Fruit fly (Drosophila melanogaster) S2 (cell line): ENCODE data around the gene Gem3.

ENCODE experiments used
- CG8478 ChIP-seq: fragments of >200 bp; optimal IDR thresholded peaks from 2 replicates; lab custom pipeline; 2018
- CTCF ChIP-seq, 2 experiments: fragments of >200 bp; optimal IDR thresholded peaks; 2 replicates each; lab custom pipeline; 2018

The Gem3 gene

DNA sequence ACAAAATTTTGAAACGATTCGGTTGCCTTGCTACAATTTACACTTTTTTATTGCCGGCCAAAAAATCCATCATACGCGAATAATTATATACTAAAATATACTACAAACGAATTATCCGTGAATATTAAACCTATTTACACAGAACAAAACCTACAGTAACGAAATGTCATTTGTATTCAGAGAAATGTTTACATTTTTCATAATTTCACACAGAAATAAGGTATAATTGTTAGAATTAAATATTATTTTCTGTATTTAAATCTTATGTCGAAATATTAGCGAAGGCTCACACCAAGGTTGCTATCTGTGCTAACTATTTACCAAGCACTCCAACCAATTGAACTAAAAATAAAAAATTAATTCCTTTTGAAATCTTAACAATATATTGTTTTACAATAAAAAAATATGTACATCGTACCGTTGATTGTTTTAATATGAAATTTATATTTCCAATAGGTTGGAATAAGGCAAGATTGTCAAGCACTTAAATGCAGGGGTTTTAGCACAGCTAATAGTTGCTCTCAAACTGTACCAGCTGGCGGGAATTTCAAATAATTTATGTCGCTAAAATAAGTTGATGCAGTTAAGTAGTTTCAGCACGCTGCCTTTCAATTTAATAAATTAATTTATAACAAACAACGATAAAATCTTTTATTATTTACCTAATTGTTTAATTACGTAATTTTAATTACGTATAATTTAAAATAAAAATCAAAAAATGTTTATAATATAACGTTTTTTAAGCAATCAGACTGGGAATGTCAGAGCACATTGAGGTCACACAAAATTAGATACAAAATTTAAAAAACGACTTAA is at the start of gene Gem3, which contains the start of gene CG32061:
Gene Gem3, minus strand, starts transcription at position 51 of the 816 bp plus-strand sequence.
Gene CG32061, plus strand, starts transcription at position 766 of the 816 bp plus-strand sequence.
- peak in 1 of 2 experiments; percentile 38 for TF ChIP-seq CTCF (optimal IDR thresholded peaks at IDR 0.05; lab: Kevin White, UChicago)
- no peak for TF ChIP-seq CG8478 (lab: Kevin White, UChicago)

DNA sequence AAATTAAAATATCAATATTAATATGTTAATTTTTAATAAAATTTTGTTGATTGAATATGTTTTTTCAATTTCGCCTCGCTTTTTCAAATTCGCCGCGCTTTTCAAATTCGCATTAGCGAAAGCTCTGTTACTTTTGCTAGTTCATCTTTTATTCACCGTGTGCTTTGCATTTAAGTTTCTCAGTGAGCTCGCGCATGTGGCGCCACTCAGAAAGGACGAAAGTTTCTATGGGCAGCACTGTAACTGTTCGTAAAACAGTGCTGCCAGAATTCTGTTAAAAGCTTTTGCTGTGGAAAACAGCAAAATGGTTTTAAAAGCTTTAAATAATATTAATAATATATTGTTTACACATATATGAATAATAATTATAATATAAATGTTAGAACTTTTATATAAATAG is 45.1 kb upstream of the Gem3 start:
- no peak for TF ChIP-seq CG8478 (lab: Kevin White, UChicago)
- TF ChIP-seq CTCF (optimal IDR thresholded peaks at IDR 0.05; lab: Kevin White, UChicago) = no peak

DNA sequence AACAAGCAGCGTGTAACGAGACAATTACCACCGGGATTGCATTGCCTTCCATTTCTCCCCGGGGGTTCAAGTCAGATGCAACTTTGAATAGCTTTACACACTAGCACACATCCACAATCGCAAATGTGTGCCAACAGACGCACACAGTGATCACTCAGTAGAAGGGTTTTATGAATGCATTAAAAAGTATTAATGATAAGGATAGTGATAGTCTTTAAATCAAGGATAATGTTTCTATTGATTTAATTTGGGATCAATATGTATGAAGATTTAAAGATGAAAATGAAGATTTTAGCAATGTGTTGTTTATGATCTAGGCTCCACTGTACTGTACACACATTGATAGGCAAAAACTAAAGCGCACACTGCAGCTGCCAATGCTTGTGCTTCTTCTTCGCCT is 41.7 kb upstream of the Gem3 start:
- TF ChIP-seq CG8478 (lab: Kevin White, UChicago) (no peak), CTCF (optimal IDR thresholded peaks at IDR 0.05; lab: Kevin White, UChicago) (no peak)

DNA sequence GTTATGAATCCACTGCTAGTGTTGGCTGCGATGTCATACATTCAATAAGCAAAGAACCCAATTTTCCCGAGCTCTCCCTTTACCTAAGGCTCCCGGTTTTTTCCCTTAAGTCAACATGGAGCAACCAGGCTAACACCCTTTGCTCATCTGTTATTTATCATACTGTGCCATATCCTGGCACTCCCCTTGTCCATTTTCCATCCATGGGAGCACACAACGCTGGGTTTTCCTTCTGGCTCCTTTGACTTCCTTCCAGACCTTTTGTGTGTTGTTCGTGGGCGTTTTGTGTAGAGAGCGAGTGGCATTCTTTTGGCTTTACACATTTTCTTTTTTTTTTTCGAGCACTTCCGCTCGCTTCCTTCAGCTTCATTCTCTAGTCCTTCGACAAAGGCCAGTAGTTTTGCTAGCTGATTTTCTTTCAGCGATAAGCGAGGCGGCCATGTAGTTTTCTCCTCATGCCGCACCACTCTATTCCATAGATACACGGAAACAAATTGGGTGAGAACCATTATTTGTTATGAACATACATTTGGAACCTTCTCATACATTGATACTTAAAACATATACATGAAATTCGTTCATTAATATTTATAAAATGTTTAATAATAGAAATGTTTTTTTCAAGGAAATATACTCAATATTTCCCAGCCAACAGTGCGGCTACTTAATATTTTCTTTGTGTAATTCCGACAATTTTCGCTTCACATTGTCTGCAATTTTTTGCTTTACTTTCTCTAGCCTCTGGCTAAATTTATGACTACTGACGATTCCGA is 33.2 kb upstream of the Gem3 start:
- TF ChIP-seq CG8478 (lab: Kevin White, UChicago) (no peak), CTCF (optimal IDR thresholded peaks at IDR 0.05; lab: Kevin White, UChicago) (no peak)

DNA sequence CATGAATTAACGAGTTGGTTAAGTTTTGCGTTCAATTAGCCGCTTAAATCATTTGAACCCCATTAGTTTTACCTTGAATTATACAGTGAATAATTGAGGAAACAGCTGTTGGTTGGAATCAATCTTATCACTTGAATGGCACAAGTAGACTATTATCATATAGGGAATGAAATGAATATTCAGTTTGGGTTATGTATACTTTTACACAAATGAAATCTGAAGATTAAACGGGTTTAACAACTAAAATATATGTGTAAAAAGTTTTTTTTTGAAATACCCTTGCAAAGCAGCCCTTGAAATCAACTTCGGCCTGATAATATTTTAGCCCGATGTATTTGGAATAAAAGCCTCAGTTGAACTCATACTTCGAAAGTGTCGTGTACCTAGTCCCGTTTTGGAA is 27.7 kb upstream of the Gem3 start, which contains the start of gene S-Lap4:
Gene S-Lap4, plus strand, starts transcription at position 301 of the 400 bp plus-strand sequence.
- TF ChIP-seq CTCF (optimal IDR thresholded peaks at IDR 0.05; lab: Kevin White, UChicago) (no peak), CG8478 (lab: Kevin White, UChicago) (no peak)

DNA sequence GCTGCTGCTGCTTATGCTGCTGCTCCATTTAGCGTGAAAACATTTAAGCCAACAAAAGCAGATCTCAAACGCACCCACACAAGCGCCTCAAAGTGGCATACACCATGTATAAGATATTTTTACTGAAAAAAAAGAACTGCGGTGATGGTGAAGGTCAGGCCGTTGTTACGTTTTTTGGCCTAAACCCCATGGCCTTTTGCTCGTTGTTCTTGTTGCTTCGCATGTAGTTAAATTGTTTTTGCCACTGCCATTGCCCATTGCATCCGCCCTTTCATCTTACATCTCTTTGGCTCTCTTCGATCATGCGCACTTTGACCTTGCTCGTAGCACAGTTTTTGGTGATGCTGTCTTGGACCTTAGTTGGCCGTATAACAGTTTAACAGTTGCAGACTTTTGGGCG is 22.6 kb upstream of the Gem3 start:
- no peak for TF ChIP-seq CG8478 (lab: Kevin White, UChicago)
- TF ChIP-seq CTCF (optimal IDR thresholded peaks at IDR 0.05; lab: Kevin White, UChicago) = no peak

DNA sequence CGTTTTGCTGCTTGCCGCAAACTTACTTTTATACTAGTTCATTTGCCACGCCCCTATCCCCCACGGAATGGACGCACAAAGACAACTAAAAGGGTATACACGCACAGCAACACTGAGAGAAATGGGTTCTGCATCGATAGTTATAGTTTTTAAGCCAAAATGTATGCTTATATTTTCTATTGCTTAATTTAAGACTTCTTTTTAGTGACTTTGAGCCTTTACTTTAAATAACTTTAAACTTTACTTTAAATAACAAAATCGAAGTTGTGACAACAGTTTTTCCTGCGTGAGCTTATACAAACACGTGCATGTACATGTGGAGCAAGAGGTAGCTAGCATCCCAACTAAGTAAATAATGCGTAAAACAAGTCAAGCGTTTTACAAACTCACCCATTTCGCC is 19.6 kb upstream of the Gem3 start:
- TF ChIP-seq CG8478 (lab: Kevin White, UChicago) (no peak), CTCF (optimal IDR thresholded peaks at IDR 0.05; lab: Kevin White, UChicago) (no peak)

DNA sequence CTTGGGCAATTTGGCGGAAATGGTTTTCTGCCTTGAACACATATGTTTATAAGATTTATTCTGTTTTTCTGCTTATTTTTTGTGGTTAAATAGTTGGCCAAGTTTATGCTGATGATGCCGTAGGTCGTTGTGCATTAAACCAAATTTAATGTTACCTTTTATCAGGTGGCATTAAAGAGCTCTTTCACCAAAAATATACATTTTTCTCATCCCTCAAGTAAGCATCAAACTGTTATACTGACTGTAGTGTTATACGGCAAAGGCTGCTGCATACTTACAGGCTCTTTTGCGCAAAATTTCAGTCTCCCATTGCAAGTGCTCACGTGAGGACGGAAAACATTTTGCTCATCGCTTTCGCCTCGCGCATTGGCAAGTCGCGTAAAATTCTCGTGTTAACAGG is 18.2 kb upstream of the Gem3 start, which contains the start of gene Rbfox1:
Gene Rbfox1, plus strand, starts transcription at position 301 of the 400 bp plus-strand sequence.
- TF ChIP-seq CTCF (optimal IDR thresholded peaks at IDR 0.05; lab: Kevin White, UChicago) = no peak
- no peak for TF ChIP-seq CG8478 (lab: Kevin White, UChicago)

DNA sequence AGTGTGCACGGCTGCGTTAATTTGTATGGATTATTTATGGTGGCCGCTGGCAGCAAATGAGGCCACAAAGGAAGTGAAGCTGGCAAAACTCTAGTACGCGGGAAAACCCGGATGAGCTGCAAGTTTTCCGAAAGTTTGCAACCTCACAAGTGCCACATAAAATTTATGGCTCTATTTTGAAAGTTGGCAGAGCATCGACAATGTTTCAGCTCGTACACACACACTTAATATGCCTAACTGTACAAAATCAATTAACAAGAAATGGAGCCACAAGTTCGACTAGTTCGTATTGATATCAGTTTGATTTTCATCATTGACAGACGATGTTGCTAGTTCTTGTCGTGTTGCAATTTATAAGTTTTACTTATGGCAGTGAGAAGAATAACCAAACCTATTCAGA is 15.3 kb upstream of the Gem3 start, which contains the start of gene CG46430:
Gene CG46430, plus strand, starts transcription at position 301 of the 400 bp plus-strand sequence.
- no peak for TF ChIP-seq CG8478 (lab: Kevin White, UChicago)
- no peak for TF ChIP-seq CTCF (optimal IDR thresholded peaks at IDR 0.05; lab: Kevin White, UChicago)

DNA sequence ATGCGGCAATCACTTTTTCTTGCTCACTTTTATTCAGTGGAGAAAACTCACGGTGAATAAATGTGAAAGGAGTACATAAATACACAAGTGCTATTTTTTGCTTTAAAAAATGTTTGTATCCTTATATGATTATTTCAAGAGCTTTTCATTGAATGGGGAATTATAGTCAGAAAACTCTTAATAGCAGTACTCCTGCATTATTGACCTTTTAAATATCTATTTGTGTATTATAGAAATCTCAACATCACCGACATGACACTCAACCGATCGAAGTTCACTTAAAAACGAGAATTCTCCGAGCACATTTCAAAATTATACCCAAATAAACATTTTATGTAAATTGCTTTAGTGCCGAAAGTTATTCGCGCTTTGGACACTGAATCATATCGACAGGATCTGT is 2.0 kb upstream of the Gem3 start, which contains the start of gene S-Lap3:
Gene S-Lap3, plus strand, starts transcription at position 301 of the 400 bp plus-strand sequence.
- no peak for TF ChIP-seq CG8478 (lab: Kevin White, UChicago)
- TF ChIP-seq CTCF (optimal IDR thresholded peaks at IDR 0.05; lab: Kevin White, UChicago) = no peak

DNA sequence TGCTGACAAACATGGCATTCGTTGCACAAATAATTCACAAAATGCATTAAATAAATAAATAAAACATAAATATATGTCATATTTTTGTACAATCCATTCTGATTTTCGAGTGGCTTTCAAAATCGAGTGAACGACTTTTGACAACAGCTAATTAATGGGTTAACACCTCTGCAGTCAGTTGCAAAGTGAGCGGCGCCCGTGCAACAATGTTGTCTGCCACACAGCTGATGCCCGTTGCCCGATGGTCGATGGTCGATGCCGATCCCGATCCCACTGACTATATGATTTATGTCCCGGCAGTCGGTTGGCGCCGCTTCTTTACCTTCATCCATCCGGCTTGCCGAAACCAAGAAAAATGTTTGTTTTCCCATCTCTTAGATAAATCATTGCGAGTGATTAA is 3.8 kb downstream of the Gem3 start:
- no peak for TF ChIP-seq CTCF (optimal IDR thresholded peaks at IDR 0.05; lab: Kevin White, UChicago)
- no peak for TF ChIP-seq CG8478 (lab: Kevin White, UChicago)

DNA sequence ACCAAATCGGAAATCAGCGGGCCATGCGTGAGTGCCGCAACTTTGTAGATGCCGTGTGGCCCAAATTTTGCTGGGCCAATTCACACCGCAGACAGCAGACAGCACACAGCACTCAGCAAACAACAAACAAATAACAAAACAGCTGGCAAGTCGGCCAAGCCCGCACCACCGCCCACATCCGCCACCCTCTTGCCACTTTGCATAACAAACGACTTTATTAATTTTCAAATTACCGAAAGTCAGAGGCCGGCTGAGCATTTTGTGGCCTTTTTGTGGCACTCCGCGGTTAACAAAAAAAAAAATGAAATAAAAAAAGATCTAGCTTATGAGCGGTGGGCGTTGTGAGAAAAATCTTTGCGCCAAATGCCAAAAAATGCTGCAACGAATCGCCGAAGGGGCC is 13.2 kb downstream of the Gem3 start:
- TF ChIP-seq CG8478 (lab: Kevin White, UChicago) = no peak
- TF ChIP-seq CTCF (optimal IDR thresholded peaks at IDR 0.05; lab: Kevin White, UChicago) = no peak

DNA sequence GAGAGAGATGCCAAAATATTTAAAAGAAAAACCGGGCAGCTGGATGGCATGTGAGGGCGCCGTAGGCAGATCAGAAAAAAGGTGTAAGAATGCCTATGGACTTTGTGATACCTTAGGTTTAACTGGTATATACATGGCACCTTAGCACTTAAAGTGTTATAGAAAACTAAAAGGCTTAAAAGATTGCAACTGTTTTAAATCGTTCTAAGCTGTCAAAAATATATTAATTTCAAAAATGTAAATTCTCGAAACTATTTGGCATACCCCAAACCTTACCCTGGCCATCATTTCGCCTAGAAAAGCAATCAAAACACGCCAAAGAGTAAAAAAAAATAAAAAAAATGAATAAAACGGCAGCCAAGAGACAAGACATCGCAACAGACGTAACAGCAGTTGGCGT is 15.9 kb downstream of the Gem3 start:
- TF ChIP-seq CG8478 (lab: Kevin White, UChicago) (no peak), CTCF (optimal IDR thresholded peaks at IDR 0.05; lab: Kevin White, UChicago) (no peak)

DNA sequence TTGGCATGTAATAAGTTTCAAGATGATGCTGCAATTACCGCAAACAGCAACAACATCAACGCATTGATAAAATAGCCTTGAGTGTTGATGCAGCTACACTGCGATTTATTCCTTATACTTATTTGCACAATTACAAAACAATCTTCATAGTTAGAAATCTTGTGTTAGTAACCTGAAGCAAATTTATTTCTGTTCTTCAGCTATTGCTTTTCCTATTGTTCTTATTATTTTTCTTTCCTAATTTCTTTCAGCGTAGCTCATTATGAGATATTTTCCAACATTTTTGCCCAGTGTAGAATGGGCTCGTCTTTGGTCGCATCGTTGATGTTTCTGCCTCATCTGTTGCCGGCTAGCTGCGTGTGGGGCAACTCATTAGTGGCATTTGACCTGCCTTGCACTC is 18.9 kb downstream of the Gem3 start:
- TF ChIP-seq CTCF (optimal IDR thresholded peaks at IDR 0.05; lab: Kevin White, UChicago) (no peak), CG8478 (lab: Kevin White, UChicago) (no peak)

DNA sequence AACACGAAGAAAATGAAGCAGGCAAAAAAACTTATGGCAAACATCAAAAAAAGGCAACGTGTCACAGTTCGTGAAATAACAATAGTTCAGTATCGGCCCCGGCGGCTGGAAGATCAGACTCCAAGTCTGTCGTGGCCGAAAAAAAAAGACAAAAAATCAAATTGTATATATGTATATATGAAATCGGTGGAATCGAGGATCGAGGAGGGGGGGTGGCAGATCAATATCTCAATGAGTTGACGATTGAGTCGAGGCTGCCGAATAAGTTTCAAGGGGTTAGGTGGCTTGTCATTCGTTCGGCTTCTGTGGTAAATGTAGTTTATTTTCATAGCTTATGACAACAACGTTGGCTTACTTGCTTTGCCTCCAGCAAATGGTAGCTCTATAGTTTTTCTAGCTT is 20.4 kb downstream of the Gem3 start:
- TF ChIP-seq CTCF (optimal IDR thresholded peaks at IDR 0.05; lab: Kevin White, UChicago) = no peak
